Worm (Caenorhabditis elegans) whole organism, L3 larva: Measurements from ENCODE around the gene unc-8.

Experiments used
- ZK546.5 ChIP-seq: sonication (generic microtip); optimal IDR thresholded peaks from 2 replicates; lab custom pipeline; 2017; ENCODE audit warnings: missing biosample characterization, missing genetic modification characterization
- aly-2 ChIP-seq: fragments of 150-350 bp; optimal IDR thresholded peaks from 2 replicates; lab custom pipeline; 2014; ENCODE audit warnings: missing biosample characterization, missing genetic modification characterization
- ceh-16 ChIP-seq: sonication (generic microtip); optimal IDR thresholded peaks from 2 replicates; lab custom pipeline; 2017; ENCODE audit warnings: missing biosample characterization, missing genetic modification characterization
- fkh-2 ChIP-seq: fragments of 150-350 bp; optimal IDR thresholded peaks from 2 replicates; lab custom pipeline; 2014; ENCODE audit warnings: missing biosample characterization, missing genetic modification reagents, missing genetic modification characterization
- mdl-1 ChIP-seq: fragments of 150-350 bp; optimal IDR thresholded peaks from 2 replicates; lab custom pipeline; 2014; ENCODE audit warnings: missing biosample characterization, missing genetic modification characterization
- nfya-1 ChIP-seq: sonication (generic microtip); optimal IDR thresholded peaks from 2 replicates; lab custom pipeline; 2017; ENCODE audit warnings: missing genetic modification characterization, mild to moderate bottlenecking, missing compliant biosample characterization, antibody characterized with exemption, moderate library complexity; ENCODE audit not compliant: insufficient read depth
- nhr-76 ChIP-seq: fragments of 150-350 bp; sonication (generic microtip); optimal IDR thresholded peaks from 5 replicates; lab custom pipeline; 2014; ENCODE audit warnings: missing biosample characterization, missing genetic modification characterization
- pha-4 ChIP-seq: fragments of 150-350 bp; optimal IDR thresholded peaks from 2 replicates; lab custom pipeline; 2014; ENCODE audit warnings: missing biosample characterization, missing genetic modification reagents, missing genetic modification characterization
- skn-1 ChIP-seq: fragments of 150-350 bp; optimal IDR thresholded peaks from 2 replicates; lab custom pipeline; 2014; ENCODE audit warnings: missing biosample characterization, missing genetic modification characterization
- ztf-11 ChIP-seq: fragments of 150-350 bp; optimal IDR thresholded peaks from 2 replicates; lab custom pipeline; 2014; ENCODE audit warnings: missing biosample characterization, missing genetic modification characterization

DNA sequence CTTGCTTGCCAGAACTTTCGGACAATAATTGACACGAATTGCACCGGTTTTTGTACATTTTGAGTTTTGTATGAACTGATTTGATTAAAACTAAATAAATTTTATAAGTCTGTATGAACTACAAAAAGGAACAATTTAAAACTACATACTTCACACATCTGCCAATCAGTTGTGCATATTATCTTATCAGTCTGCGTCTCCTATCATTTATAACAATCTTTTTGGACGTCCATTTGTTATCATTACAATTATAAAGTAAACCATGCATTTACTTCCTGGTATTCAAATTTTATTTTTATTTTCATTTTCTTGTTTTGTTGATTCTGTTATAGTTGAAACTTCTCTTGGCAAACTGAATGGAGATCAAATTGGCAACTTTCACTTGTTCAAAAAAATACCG lies 16.6 kb upstream of the unc-8 start, which contains the start of gene cest-10:
- TF ChIP-seq skn-1 (tag; lab: Kevin White, UChicago) (no peak), nhr-76 (tag; lab: Kevin White, UChicago) (no peak), nfya-1 (no peak), ztf-11 (tag; lab: Kevin White, UChicago) (no peak), mdl-1 (no peak), aly-2 (tag; lab: Kevin White, UChicago) (no peak), fkh-2 (tag; lab: Kevin White, UChicago) (no peak), ceh-16 (tag; lab: Kevin White, UChicago) (no peak), ZK546.5 (tag; lab: Kevin White, UChicago) (no peak), pha-4 (tag; lab: Kevin White, UChicago) (no peak)
